Fruit fly (Drosophila melanogaster) whole organism, embryonic: Measurements from ENCODE around the gene Kap3.

Source experiments
- Abd-B ChIP-seq: fragments of 200-800 bp; sonication (Bioruptor generic); optimal IDR thresholded peaks from 2 replicates; lab custom pipeline; 2018; ENCODE audit warnings: missing biosample characterization, mild to moderate bottlenecking, missing genetic modification characterization, moderate library complexity
- CG4328 ChIP-seq: fragments of 200-800 bp; sonication (Bioruptor generic); optimal IDR thresholded peaks from 3 replicates; lab custom pipeline; 2017; ENCODE audit warnings: missing biosample characterization, missing genetic modification reagents, missing genetic modification characterization
- bowl ChIP-seq: fragments of 200-800 bp; sonication (Bioruptor generic); IDR thresholded peaks from 2 replicates; pipeline ENCODE4 v1.3.6; 2022; ENCODE audit warnings: missing biosample characterization, missing genetic modification characterization
- cas ChIP-seq: fragments of 200-800 bp; sonication (Bioruptor generic); IDR thresholded peaks from 2 replicates; pipeline ENCODE4 v1.3.6; 2022; ENCODE audit warnings: missing biosample characterization, missing genetic modification characterization

- no peak for TF ChIP-seq bowl (GFP tag; lab: Robert Waterston, UW)
- TF ChIP-seq cas (GFP tag; lab: Robert Waterston, UW), result no peak
- TF ChIP-seq Abd-B, result no peak
- no peak for TF ChIP-seq CG4328 (GFP tag; lab: Kevin White, UChicago)
Measured at dm6 chrX:11379747-11380146, 39.9 kb upstream of the Kap3 start.
